Worm (Caenorhabditis elegans) whole organism, L4/young adult: ENCODE results near the gene F43C11.12.

ENCODE experiments used
- W03F9.2 ChIP-seq: fragments of 150-350 bp; optimal IDR thresholded peaks from 2 replicates; lab custom pipeline; 2014; ENCODE audit warnings: missing biosample characterization, missing genetic modification characterization
- dao-5 ChIP-seq: sonication (generic microtip); optimal IDR thresholded peaks from 2 replicates; lab custom pipeline; 2016; ENCODE audit warnings: missing genotype, missing genetic modification characterization, moderate library complexity, missing compliant biosample characterization
- him-1 ChIP-seq: sonication (generic microtip); optimal IDR thresholded peaks from 2 replicates; lab custom pipeline; 2016; ENCODE audit warnings: missing genotype, missing genetic modification reagents, missing genetic modification characterization, missing compliant biosample characterization

The F43C11.12 gene

ce11 chrII:2366623-2367365 is at the start of gene F43C11.12, which contains the start of gene F16G10.5:
TSS of gene F43C11.12 (minus strand) at chrII:2366723.
TSS of gene F16G10.5 (plus strand) at chrII:2367315.
- TF ChIP-seq W03F9.2 (no peak), him-1 (no peak), dao-5 (tag; lab: Kevin White, UChicago) (no peak)

DNA sequence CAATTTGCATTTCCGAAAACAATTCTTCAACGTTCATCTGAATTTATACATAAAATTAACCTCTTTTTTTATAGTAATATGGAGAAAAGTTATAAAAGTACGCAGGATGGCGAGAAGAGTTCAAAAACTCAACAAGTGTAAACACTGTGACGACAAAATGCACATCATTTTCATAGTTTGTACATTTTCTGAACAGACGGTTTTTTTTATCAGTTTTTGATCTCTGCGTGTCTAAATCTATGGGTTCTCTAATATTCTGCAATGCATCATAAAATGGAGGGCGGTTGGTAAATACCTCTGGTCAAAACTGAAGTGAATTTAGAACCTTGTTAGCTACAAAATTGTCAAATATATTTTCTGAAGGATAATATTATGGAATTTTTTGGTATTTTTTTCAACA is 48.9 kb upstream of the F43C11.12 start, which contains the start of gene fbxa-4:
Gene fbxa-4 (minus strand): TSS at position 93 of the 400 bp plus-strand sequence.
- TF ChIP-seq dao-5 (tag; lab: Kevin White, UChicago) (no peak), W03F9.2 (no peak), him-1 (no peak)

- TF ChIP-seq dao-5 (tag; lab: Kevin White, UChicago) (no peak), W03F9.2 (no peak), him-1 (no peak)
Measured at ce11 chrII:2412649-2413048, 46.1 kb upstream of the F43C11.12 start, which contains the start of gene fbxa-182. TSS of gene fbxa-182 (minus strand) at chrII:2412749.

DNA sequence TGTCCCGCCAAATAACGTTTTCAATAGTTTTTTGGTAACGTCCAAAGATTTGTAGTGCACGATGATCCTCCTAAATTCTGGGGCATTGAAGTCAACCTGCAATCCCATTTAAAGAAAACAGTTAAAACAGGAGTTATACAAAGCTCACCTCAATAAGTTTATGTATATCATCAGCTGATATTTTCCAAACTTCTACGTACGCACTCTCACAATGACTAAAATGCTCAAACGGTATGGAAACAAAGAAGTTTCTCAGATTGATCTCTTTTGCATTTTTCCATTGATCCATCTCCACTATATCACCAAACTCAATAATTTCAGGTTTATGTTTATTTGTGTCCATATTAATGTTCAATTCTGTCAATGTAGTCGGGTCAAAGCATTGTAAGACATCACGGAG is 45.0 kb upstream of the F43C11.12 start:
- TF ChIP-seq dao-5 (tag; lab: Kevin White, UChicago) (no peak), him-1 (no peak), W03F9.2 (no peak)

ce11 chrII:2411093-2411492 is 44.6 kb upstream of the F43C11.12 start:
- TF ChIP-seq him-1 (no peak), dao-5 (tag; lab: Kevin White, UChicago) (no peak), W03F9.2 (no peak)

DNA sequence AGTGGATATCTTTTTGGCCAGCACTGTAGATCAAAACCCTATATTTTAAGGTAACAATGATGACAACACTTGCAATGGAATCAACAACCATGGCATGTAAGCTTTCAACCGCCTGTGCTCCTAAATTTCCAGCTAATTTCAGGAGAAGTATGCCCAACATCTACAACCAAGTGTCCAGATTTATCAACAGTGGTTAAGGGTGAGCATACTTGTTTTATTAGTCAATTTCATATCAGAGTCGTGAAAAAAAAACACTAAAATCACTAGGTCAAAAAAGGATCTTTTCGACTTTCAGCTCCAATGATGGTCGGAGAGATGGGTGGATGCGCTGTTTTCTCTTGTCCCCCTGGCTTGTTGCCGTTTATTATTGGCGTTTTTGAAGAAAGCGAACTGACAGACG is 37.5 kb upstream of the F43C11.12 start, which contains the start of gene F16G10.1:
Gene F16G10.1 (plus strand): TSS at position 301 of the 400 bp plus-strand sequence.
- TF ChIP-seq him-1 (no peak), dao-5 (tag; lab: Kevin White, UChicago) (no peak), W03F9.2 (no peak)

DNA sequence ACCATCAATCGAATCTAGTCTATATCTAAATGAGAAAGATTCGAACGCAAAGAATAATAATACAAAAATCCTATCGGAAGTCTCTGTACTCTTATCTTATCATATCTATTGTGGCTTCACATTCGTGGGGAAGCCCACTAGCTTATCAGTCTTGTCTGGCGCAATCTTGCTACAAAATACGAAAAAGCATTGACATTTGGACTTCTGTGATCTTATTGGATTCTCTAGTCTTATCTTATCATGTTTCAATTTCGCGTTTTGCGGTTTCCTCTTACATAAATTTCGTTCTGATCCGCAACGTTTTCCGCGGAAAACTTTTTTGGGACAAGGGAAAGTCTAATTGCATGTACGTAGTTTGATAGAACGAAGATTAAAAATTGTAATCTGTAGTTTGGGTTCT is 33.3 kb upstream of the F43C11.12 start:
- TF ChIP-seq him-1 (no peak), W03F9.2 (no peak), dao-5 (tag; lab: Kevin White, UChicago) (no peak)

DNA sequence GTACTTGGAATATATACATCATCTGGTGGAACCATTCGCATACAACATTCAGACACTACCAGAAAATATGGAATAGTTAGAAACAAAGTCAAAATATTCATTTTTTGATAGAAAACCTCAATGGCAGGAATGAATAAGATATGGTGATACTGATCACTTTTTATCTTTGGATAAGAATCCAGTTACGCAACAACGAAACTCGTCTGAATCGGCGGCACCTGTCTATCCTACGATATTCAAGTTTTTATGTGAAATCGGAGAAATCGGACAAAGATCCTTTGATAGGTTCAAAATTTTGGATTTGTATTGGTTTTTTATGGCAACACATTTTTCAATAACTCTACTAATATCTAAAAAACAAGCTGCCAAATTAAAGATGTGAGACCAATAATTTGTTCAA is 32.4 kb upstream of the F43C11.12 start, which contains the start of gene F16G10.14:
Gene F16G10.14 (minus strand): TSS at position 101 of the 400 bp plus-strand sequence.
- TF ChIP-seq W03F9.2, result no peak
- no peak for TF ChIP-seq dao-5 (tag; lab: Kevin White, UChicago)
- no peak for TF ChIP-seq him-1

DNA sequence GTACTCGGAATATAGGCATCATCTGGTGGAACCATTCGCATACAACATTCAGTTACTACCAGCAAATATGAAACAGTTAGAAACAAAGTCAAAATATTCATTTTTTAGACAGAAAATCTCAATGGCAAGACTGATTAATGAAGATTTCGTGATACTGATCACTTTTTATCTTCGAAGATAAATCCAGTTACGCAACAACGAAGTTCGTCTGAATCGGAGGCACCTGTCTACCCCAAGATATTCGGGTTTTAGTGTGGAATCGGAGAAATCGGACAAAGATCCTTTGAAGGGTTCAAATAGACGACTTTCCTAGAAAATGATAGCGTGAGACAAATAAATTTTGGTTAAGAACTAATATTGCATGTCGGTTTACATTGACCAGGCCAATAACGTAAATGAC is 29.3 kb upstream of the F43C11.12 start, which contains the start of gene F16G10.13:
Gene F16G10.13 (minus strand): TSS at position 101 of the 400 bp plus-strand sequence.
- TF ChIP-seq dao-5 (tag; lab: Kevin White, UChicago) (no peak), W03F9.2 (no peak), him-1 (no peak)

ce11 chrII:2393821-2394220 is 27.3 kb upstream of the F43C11.12 start, which contains the start of gene F16G10.11:
TSS of gene F16G10.11 (minus strand) at chrII:2393921.
- no peak for TF ChIP-seq him-1
- TF ChIP-seq dao-5 (tag; lab: Kevin White, UChicago), result no peak
- TF ChIP-seq W03F9.2, result no peak

ce11 chrII:2390884-2391283 is 24.4 kb upstream of the F43C11.12 start, which contains the start of gene F16G10.10:
TSS of gene F16G10.10 (minus strand) at chrII:2390984.
- TF ChIP-seq dao-5 (tag; lab: Kevin White, UChicago), result no peak
- TF ChIP-seq him-1, result no peak
- TF ChIP-seq W03F9.2, result no peak

DNA sequence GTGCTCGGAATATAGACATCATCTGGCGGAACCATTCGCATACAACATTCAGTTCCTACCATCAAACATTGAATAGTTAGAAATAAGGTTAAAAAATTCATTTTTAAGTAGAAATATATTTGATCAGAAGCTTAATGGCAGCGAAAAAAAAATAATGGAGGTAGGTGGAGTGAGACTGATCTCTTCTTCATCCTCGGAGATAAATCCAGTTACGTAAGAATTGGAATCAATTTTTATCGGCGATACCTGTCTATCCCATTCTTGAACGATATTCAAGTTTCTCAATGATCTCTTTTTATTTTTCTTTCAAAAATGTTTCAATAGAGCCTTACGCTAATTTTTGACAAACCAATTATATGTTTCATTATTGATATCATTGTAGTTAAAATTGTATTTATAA is 19.0 kb upstream of the F43C11.12 start, which contains the start of gene F16G10.9:
Gene F16G10.9 (minus strand): TSS at position 101 of the 400 bp plus-strand sequence.
- TF ChIP-seq him-1, result no peak

DNA sequence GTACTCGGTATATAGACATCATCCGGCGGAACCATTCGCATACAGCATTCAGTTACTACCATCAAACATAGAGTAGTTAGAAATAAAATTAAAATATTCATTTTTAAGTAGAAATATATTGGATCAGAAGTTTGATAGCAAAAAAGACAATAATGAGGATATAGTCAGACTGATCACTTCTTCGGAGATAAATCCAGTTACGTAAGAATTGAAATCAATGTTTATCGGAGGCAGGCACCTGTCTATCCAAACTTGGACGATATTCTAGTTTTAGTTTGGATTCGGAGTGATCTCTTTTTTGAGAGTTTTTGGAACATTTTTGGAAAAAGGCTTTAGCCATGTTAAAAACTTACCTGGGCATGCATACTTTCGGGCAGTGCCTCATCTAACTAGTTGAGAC is 16.8 kb upstream of the F43C11.12 start, which contains the start of gene F16G10.8:
Gene F16G10.8 (minus strand): TSS at position 101 of the 400 bp plus-strand sequence.
- TF ChIP-seq W03F9.2 (no peak), him-1 (no peak), dao-5 (tag; lab: Kevin White, UChicago) (no peak)

DNA sequence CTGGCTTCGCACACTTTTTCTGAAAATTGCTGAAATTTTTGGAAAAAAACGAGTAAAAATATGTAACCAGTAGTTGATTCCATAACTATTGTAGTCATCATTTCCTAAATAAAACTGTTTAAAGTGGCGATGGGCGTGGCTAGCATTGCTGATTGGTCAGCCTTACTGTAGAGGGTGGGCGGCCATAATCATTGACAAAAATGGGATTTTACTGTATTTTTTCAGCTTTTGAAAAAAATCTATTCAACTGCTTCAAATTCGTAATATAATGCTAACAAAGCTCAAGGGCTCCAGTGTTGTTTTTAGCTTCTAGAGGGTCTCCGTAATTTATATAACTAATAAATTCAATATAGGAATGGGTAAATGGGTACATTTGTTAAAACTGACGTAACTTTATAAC is 13.7 kb upstream of the F43C11.12 start, which contains the start of gene F16G10.7:
Gene F16G10.7 (minus strand): TSS at position 101 of the 400 bp plus-strand sequence.
- no peak for TF ChIP-seq dao-5 (tag; lab: Kevin White, UChicago)
- TF ChIP-seq him-1, result no peak
- TF ChIP-seq W03F9.2, result no peak

- TF ChIP-seq him-1, result no peak
Measured at ce11 chrII:2379673-2380072, 13.2 kb upstream of the F43C11.12 start.
